Fruit fly (Drosophila melanogaster): ENCODE measurements around the gene Bro.

DNA sequence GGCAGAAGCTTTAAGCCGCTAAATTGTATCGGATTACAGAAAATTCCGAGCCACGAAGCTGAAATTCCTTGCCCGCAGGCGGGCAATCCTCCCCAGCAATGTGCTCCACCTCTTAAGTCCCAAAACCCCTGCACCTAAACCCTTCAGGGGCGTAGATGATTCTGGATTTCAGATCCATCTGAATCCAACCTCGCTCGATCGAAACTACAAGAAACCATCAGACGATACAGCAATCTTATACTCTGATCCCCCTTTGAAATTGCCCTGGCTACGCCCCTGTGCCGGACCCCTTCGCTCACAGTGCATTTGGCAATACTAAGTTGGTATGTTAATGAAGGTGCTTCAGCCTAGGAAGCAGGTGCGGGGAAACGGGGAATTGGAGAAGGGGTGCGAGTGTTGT, 35.4 kb downstream of the Bro start:
- peak; percentile 62 for TF ChIP-seq CG9139 (GFP tag; optimal IDR thresholded peaks at IDR 0.05)
- peak; percentile 77 for TF ChIP-seq CG10669 (GFP tag; optimal IDR thresholded peaks at IDR 0.05)
- no peak for TF ChIP-seq dac (GFP tag; optimal IDR thresholded peaks at IDR 0.05)
- no peak for TF ChIP-seq CG16779 (tag; optimal IDR thresholded peaks at IDR 0.05)
- TF ChIP-seq eg (GFP tag; IDR thresholded peaks at IDR 0.05), result peak; percentile 62
- TF ChIP-seq CG3032 (tag; optimal IDR thresholded peaks at IDR 0.05), result peak; percentile 78
- peak; percentile 40 for TF ChIP-seq net (GFP tag; optimal IDR thresholded peaks at IDR 0.05)
- TF ChIP-seq CG1621 (tag; optimal IDR thresholded peaks at IDR 0.05), result peak; percentile 59
